Fruit fly (Drosophila melanogaster) whole organism, adult: Measurements from ENCODE around the gene CG14834.

Experiments used
- CG11617 ChIP-seq: fragments of 200-800 bp; sonication (Bioruptor generic); optimal IDR thresholded peaks from 2 replicates; lab custom pipeline; 2017; ENCODE audit warnings: mild to moderate bottlenecking, missing biosample characterization, missing genetic modification reagents, missing genetic modification characterization
- CG14711 ChIP-seq: fragments of 200-800 bp; sonication (Bioruptor generic); optimal IDR thresholded peaks from 2 replicates; lab custom pipeline; 2018; ENCODE audit warnings: missing biosample characterization, mild to moderate bottlenecking, missing genetic modification characterization, moderate library complexity
- CG1620 ChIP-seq: fragments of 200-800 bp; sonication (Bioruptor generic); optimal IDR thresholded peaks from 2 replicates; lab custom pipeline; 2016; ENCODE audit warnings: missing biosample characterization, missing genetic modification characterization
- CG33017 ChIP-seq: fragments of 200-800 bp; sonication (Bioruptor generic); optimal IDR thresholded peaks from 2 replicates; lab custom pipeline; 2018; ENCODE audit warnings: missing biosample characterization, mild to moderate bottlenecking, missing genetic modification characterization, moderate library complexity
- CG5204 ChIP-seq: fragments of 200-800 bp; sonication (Bioruptor generic); optimal IDR thresholded peaks from 2 replicates; lab custom pipeline; 2016; ENCODE audit warnings: missing biosample characterization, missing genetic modification characterization
- Clk ChIP-seq: fragments of 200-800 bp; sonication (Bioruptor generic); optimal IDR thresholded peaks from 2 replicates; lab custom pipeline; 2017; ENCODE audit warnings: missing biosample characterization, missing genetic modification characterization
- Hr96 ChIP-seq: fragments of 200-800 bp; sonication (Bioruptor generic); optimal IDR thresholded peaks from 2 replicates; lab custom pipeline; 2016; ENCODE audit warnings: missing biosample characterization, missing genetic modification characterization
- Mnt ChIP-seq: fragments of 200-800 bp; sonication (Bioruptor generic); optimal IDR thresholded peaks from 2 replicates; lab custom pipeline; 2016; ENCODE audit warnings: missing biosample characterization, mild to moderate bottlenecking, missing genetic modification characterization
- bab1 ChIP-seq: fragments of 200-800 bp; sonication (Bioruptor generic); optimal IDR thresholded peaks from 3 replicates; lab custom pipeline; 2019; ENCODE audit warnings: missing biosample characterization, mild to moderate bottlenecking, missing genetic modification characterization, moderate library complexity
- cic ChIP-seq: fragments of 200-800 bp; sonication (Bioruptor generic); optimal IDR thresholded peaks from 2 replicates; lab custom pipeline; 2017; ENCODE audit warnings: missing biosample characterization, mild to moderate bottlenecking, missing genetic modification characterization, moderate library complexity
- cnc ChIP-seq, 2 experiments: fragments of >200 bp; optimal IDR thresholded peaks; 2 replicates each; lab custom pipeline; 2017
- kay ChIP-seq: fragments of 200-800 bp; sonication (Bioruptor generic); peaks from one replicate; lab custom pipeline; 2016; ENCODE audit warnings: missing biosample characterization, missing genetic modification characterization, borderline replicate concordance
- ovo ChIP-seq: fragments of 200-800 bp; sonication (Bioruptor generic); optimal IDR thresholded peaks from 2 replicates; lab custom pipeline; 2016; ENCODE audit warnings: missing biosample characterization, missing genetic modification characterization
- pad ChIP-seq: fragments of 200-800 bp; sonication (Bioruptor generic); optimal IDR thresholded peaks from 3 replicates; lab custom pipeline; 2017; ENCODE audit warnings: missing biosample characterization, missing genetic modification characterization, mild to moderate bottlenecking, moderate library complexity, missing genetic modification reagents
- tj ChIP-seq: fragments of 200-800 bp; sonication (Bioruptor generic); optimal IDR thresholded peaks from 3 replicates; lab custom pipeline; 2017; ENCODE audit warnings: missing biosample characterization, mild to moderate bottlenecking, missing genetic modification characterization, moderate library complexity
- toe ChIP-seq: fragments of 200-800 bp; sonication (Bioruptor generic); optimal IDR thresholded peaks from 2 replicates; lab custom pipeline; 2016; ENCODE audit warnings: missing biosample characterization, missing genetic modification characterization

The CG14834 gene

dm6 chr3L:7312754-7313153 lies 34.2 kb downstream of the CG14834 start, which contains the start of gene unc-13-4A:
Gene unc-13-4A (minus strand): TSS chr3L:7312896.
- TF ChIP-seq pad (no peak), cnc (optimal IDR thresholded peaks at IDR 0.05; lab: Kevin White, UChicago) (no peak), tj (GFP tag; lab: Kevin White, UChicago) (no peak)

- TF ChIP-seq Clk (no peak), CG33017 (no peak), CG1620 (GFP tag; lab: Kevin White, UChicago) (no peak), bab1 (GFP tag; lab: Kevin White, UChicago) (no peak), CG11617 (GFP tag; lab: Kevin White, UChicago) (no peak), ovo (no peak), CG5204 (GFP tag; lab: Kevin White, UChicago) (no peak), pad (no peak), kay (no peak), toe (no peak), cic (no peak), Mnt (GFP tag; lab: Kevin White, UChicago) (no peak), Hr96 (no peak), CG14711 (no peak), cnc (optimal IDR thresholded peaks at IDR 0.05; lab: Kevin White, UChicago) (no peak)
These were observed 46.3 kb downstream of the CG14834 start for dm6 chr3L:7300660-7301059.
